Worm (Caenorhabditis elegans) whole organism, L4 larva: ENCODE data around the gene C01G12.13.

Experiments
- F26F4.8 ChIP-seq: fragments of 200-800 bp; sonication (Bioruptor generic); conservative IDR thresholded peaks from 2 replicates; pipeline ENCODE4 v1.3.6; 2022; ENCODE audit warnings: missing genetic modification characterization, missing compliant biosample characterization
- Y105C5A.15 ChIP-seq: fragments of 200-800 bp; sonication (Bioruptor generic); IDR thresholded peaks from 2 replicates; pipeline ENCODE4 v1.3.6; 2022; ENCODE audit warnings: missing genetic modification characterization, missing compliant biosample characterization
- Y5F2A.4 ChIP-seq: fragments of 200-800 bp; sonication (Bioruptor generic); optimal IDR thresholded peaks from 2 replicates; lab custom pipeline; 2018; ENCODE audit warnings: mild to moderate bottlenecking, missing genetic modification characterization, missing compliant biosample characterization
- Y75B8A.6 ChIP-seq: fragments of 200-800 bp; sonication (Bioruptor generic); IDR thresholded peaks from 2 replicates; pipeline ENCODE4 v1.3.6; 2022; ENCODE audit warnings: missing genetic modification reagents, missing genetic modification characterization, missing compliant biosample characterization
- aha-1 ChIP-seq: fragments of 150-350 bp; peaks from one replicate; lab custom pipeline; 2014; ENCODE audit warnings: missing biosample characterization, missing genetic modification characterization
- aly-2 ChIP-seq: sonication (generic microtip); optimal IDR thresholded peaks from 2 replicates; lab custom pipeline; 2018; ENCODE audit warnings: missing biosample characterization, missing genetic modification characterization
- ama-1 ChIP-seq: fragments of 150-350 bp; optimal IDR thresholded peaks from 2 replicates; lab custom pipeline; 2014; ENCODE audit warnings: inconsistent platforms, mixed read lengths
- attf-4 ChIP-seq: sonication (generic microtip); optimal IDR thresholded peaks from 3 replicates; lab custom pipeline; 2017; ENCODE audit warnings: missing biosample characterization, missing genetic modification characterization
- ceh-32 ChIP-seq: sonication (generic microtip); optimal IDR thresholded peaks from 2 replicates; lab custom pipeline; 2016; ENCODE audit warnings: mild to moderate bottlenecking, missing genetic modification characterization, missing compliant biosample characterization; ENCODE audit not compliant: poor library complexity
- ceh-62 ChIP-seq: sonication (generic microtip); optimal IDR thresholded peaks from 2 replicates; lab custom pipeline; 2017; ENCODE audit warnings: missing biosample characterization, missing genetic modification characterization
- ceh-82 ChIP-seq: sonication (generic microtip); optimal IDR thresholded peaks from 2 replicates; lab custom pipeline; 2017; ENCODE audit warnings: missing biosample characterization, missing genetic modification characterization
- ctbp-1 ChIP-seq: fragments of 200-800 bp; sonication (Bioruptor generic); IDR thresholded peaks from 2 replicates; pipeline ENCODE4 v1.3.6; 2022; ENCODE audit warnings: missing genetic modification reagents, missing genetic modification characterization, missing compliant biosample characterization
- daf-12 ChIP-seq: fragments of 150-350 bp; optimal IDR thresholded peaks from 2 replicates; lab custom pipeline; 2014; ENCODE audit warnings: missing biosample characterization, missing genetic modification reagents, missing genetic modification characterization
- dmd-6 ChIP-seq: fragments of 200-800 bp; sonication (Bioruptor generic); IDR thresholded peaks from 2 replicates; pipeline ENCODE4 v1.3.6; 2022; ENCODE audit warnings: missing genetic modification reagents, missing genetic modification characterization, missing compliant biosample characterization
- dmd-9 ChIP-seq: fragments of 200-800 bp; sonication (Bioruptor generic); IDR thresholded peaks from 2 replicates; pipeline ENCODE4 v1.3.6; 2022; ENCODE audit warnings: missing genetic modification reagents, missing genetic modification characterization, missing compliant biosample characterization
- egl-27 ChIP-seq: sonication (generic microtip); optimal IDR thresholded peaks from 3 replicates; lab custom pipeline; 2017; ENCODE audit warnings: missing biosample characterization, missing genetic modification reagents, missing genetic modification characterization
- fkh-10 ChIP-seq: fragments of 150-350 bp; optimal IDR thresholded peaks from 2 replicates; lab custom pipeline; 2014; ENCODE audit warnings: missing biosample characterization, missing genetic modification reagents, missing genetic modification characterization
- hmg-1.1 ChIP-seq: fragments of 200-800 bp; sonication (Bioruptor generic); IDR thresholded peaks from 2 replicates; pipeline ENCODE4 v1.3.6; 2022; ENCODE audit warnings: missing genetic modification reagents, missing genetic modification characterization, missing compliant biosample characterization
- lin-15B ChIP-seq: fragments of 150-350 bp; sonication (generic microtip); optimal IDR thresholded peaks from 3 replicates; lab custom pipeline; 2014; ENCODE audit warnings: missing biosample characterization, missing genetic modification characterization
- madf-9 ChIP-seq: fragments of 200-800 bp; sonication (Bioruptor generic); conservative IDR thresholded peaks from 2 replicates; pipeline ENCODE4 v1.3.6; 2022; ENCODE audit warnings: missing genetic modification reagents, missing genetic modification characterization, missing compliant biosample characterization
- mdt-29 ChIP-seq: fragments of 200-800 bp; sonication (Bioruptor generic); IDR thresholded peaks from 2 replicates; pipeline ENCODE4 v1.3.6; 2022; ENCODE audit warnings: missing genetic modification reagents, missing genetic modification characterization, missing compliant biosample characterization
- mep-1 ChIP-seq: fragments of 150-350 bp; sonication (generic microtip); optimal IDR thresholded peaks from 3 replicates; lab custom pipeline; 2014; ENCODE audit warnings: missing biosample characterization, missing genetic modification characterization
- nhr-10 ChIP-seq: fragments of 150-350 bp; optimal IDR thresholded peaks from 2 replicates; lab custom pipeline; 2014; ENCODE audit warnings: missing biosample characterization, missing genetic modification characterization
- nhr-102 ChIP-seq: sonication (generic microtip); optimal IDR thresholded peaks from 2 replicates; lab custom pipeline; 2016; ENCODE audit warnings: mild to moderate bottlenecking, missing genetic modification characterization, moderate library complexity, missing compliant biosample characterization
- nhr-25 ChIP-seq: sonication (generic microtip); optimal IDR thresholded peaks from 2 replicates; lab custom pipeline; 2017; ENCODE audit warnings: missing genetic modification characterization, mild to moderate bottlenecking, missing compliant biosample characterization, antibody characterized with exemption, moderate library complexity, borderline replicate concordance; ENCODE audit not compliant: insufficient read depth
- nhr-28 ChIP-seq: fragments of 150-350 bp; optimal IDR thresholded peaks from 2 replicates; lab custom pipeline; 2014; ENCODE audit warnings: missing biosample characterization, missing genetic modification characterization
- nhr-48 ChIP-seq: sonication (generic microtip); optimal IDR thresholded peaks from 2 replicates; lab custom pipeline; 2016; ENCODE audit warnings: mild to moderate bottlenecking, missing genetic modification characterization, missing compliant biosample characterization
- nhr-76 ChIP-seq: fragments of 150-350 bp; optimal IDR thresholded peaks from 2 replicates; lab custom pipeline; 2014; ENCODE audit warnings: missing biosample characterization, missing genetic modification characterization
- pha-4 ChIP-seq, 2 experiments: fragments of 150-350 bp in 1 of 2; fragments of 200-800 bp in 1 of 2; sonication (Bioruptor generic) in 1 of 2; IDR thresholded peaks in 1 of 2; optimal IDR thresholded peaks in 1 of 2; 2 replicates each; pipeline versions ENCODE4 v1.3.6 to Lab custom; 2014 to 2022; ENCODE audit warnings: missing genetic modification characterization in 2 of 2, missing genetic modification reagents in 2 of 2, missing biosample characterization in 1 of 2, missing compliant biosample characterization in 1 of 2
- pqm-1 ChIP-seq: sonication (generic microtip); optimal IDR thresholded peaks from 2 replicates; lab custom pipeline; 2017; ENCODE audit warnings: missing biosample characterization, missing genetic modification characterization
- saeg-2 ChIP-seq: fragments of 200-800 bp; sonication (Bioruptor generic); IDR thresholded peaks from 2 replicates; pipeline ENCODE4 v1.3.6; 2022; ENCODE audit warnings: missing genetic modification reagents, missing genetic modification characterization, missing compliant biosample characterization
- set-16 ChIP-seq: fragments of 200-800 bp; sonication (Bioruptor generic); IDR thresholded peaks from 2 replicates; pipeline ENCODE4 v1.3.6; 2022; ENCODE audit warnings: missing genetic modification reagents, missing genetic modification characterization, missing compliant biosample characterization
- snpc-4 ChIP-seq: fragments of 150-350 bp; optimal IDR thresholded peaks from 2 replicates; lab custom pipeline; 2014; ENCODE audit warnings: missing biosample characterization, missing genetic modification characterization
- unc-130 ChIP-seq: sonication (generic microtip); optimal IDR thresholded peaks from 2 replicates; lab custom pipeline; 2016; ENCODE audit warnings: missing genetic modification reagents, missing genetic modification characterization, missing compliant biosample characterization
- unc-62 ChIP-seq, 3 experiments: fragments of 150-350 bp in 1 of 3; sonication (generic microtip); optimal IDR thresholded peaks in 2 of 3; peaks in 1 of 3; 1 replicate in 1 of 3; 2 replicates in 2 of 3; lab custom pipeline; 2014 to 2017; ENCODE audit warnings: missing biosample characterization in 3 of 3, missing genetic modification characterization in 3 of 3, missing genetic modification reagents in 3 of 3, missing genotype in 1 of 3
- zfp-2 ChIP-seq: sonication (generic microtip); optimal IDR thresholded peaks from 2 replicates; lab custom pipeline; 2016; ENCODE audit warnings: mild to moderate bottlenecking, missing genetic modification characterization, missing compliant biosample characterization
- zip-2 ChIP-seq: fragments of 150-350 bp; optimal IDR thresholded peaks from 2 replicates; lab custom pipeline; 2014; ENCODE audit warnings: missing biosample characterization, missing genetic modification characterization
- ztf-11 ChIP-seq: fragments of 150-350 bp; optimal IDR thresholded peaks from 2 replicates; lab custom pipeline; 2014; ENCODE audit warnings: missing biosample characterization, missing genetic modification characterization

Gene C01G12.13

DNA sequence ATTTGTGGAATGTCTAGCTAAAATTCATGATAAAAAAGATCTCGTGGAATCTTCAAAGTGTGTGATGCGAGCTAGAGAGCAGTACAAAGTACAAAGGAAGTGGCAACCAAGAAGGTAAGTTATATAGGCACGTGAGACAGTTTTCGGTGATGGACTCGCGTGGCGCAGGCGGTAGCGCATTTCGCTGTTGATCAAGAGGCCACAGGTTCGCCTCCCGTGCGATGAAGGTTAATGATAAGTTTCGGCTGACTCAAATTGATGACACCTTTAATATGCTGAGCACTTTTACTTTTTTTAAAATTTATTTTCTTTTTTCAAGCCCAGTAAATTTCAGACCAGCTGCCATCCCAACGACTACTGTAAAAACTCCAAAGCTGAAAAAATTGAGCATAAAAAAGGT, 40.4 kb downstream of the C01G12.13 start (continued):
- TF ChIP-seq hmg-1.1 (peak; percentile 58; the same call in 1 of the 2 replicates), unc-130 (GFP tag; lab: Kevin White, UChicago) (peak; percentile 39), pqm-1 (tag; lab: Kevin White, UChicago) (no peak), F26F4.8 (GFP tag; lab: Robert Waterston, UW) (peak; percentile 82), Y75B8A.6 (GFP tag; lab: Robert Waterston, UW) (no peak), set-16 (GFP tag; lab: Robert Waterston, UW) (peak; percentile 20; the same call in 1 of the 2 replicates), ceh-32 (no peak), ceh-62 (tag; lab: Kevin White, UChicago) (no peak), daf-12 (tag; lab: Kevin White, UChicago) (no peak), aly-2 (tag; lab: Kevin White, UChicago) (no peak), ztf-11 (tag; lab: Kevin White, UChicago) (no peak), ama-1 (lab: Kevin White, UChicago) (no peak), ceh-82 (no peak), pha-4 (GFP tag; IDR thresholded peaks at IDR 0.05; lab: Robert Waterston, UW) (peak; percentile 82), pha-4 (tag; optimal IDR thresholded peaks at IDR 0.05; lab: Kevin White, UChicago) (no peak), nhr-25 (tag; lab: Kevin White, UChicago) (no peak), lin-15B (tag; lab: Kevin White, UChicago) (no peak), mep-1 (no peak), nhr-10 (tag; lab: Kevin White, UChicago) (no peak), fkh-10 (GFP tag; lab: Kevin White, UChicago) (no peak), egl-27 (tag; lab: Kevin White, UChicago) (no peak), zfp-2 (no peak), mdt-29 (GFP tag; lab: Robert Waterston, UW) (0 out of 2 replicates have a peak, but pooled peaks have one; percentile 54), dmd-6 (peak; percentile 55), nhr-76 (tag; lab: Kevin White, UChicago) (no peak), dmd-9 (GFP tag; lab: Robert Waterston, UW) (no peak), saeg-2 (GFP tag; lab: Robert Waterston, UW) (peak; percentile 86), ctbp-1 (GFP tag; lab: Robert Waterston, UW) (peak; percentile 73), madf-9 (peak; percentile 66; the same call in 1 of the 2 replicates), nhr-28 (tag; lab: Kevin White, UChicago) (no peak), Y5F2A.4 (GFP tag; lab: Kevin White, UChicago) (peak; percentile 60), zip-2 (no peak), Y105C5A.15 (GFP tag; lab: Robert Waterston, UW) (peak; percentile 81; the same call in 1 of the 2 replicates), snpc-4 (no peak), nhr-48 (peak; percentile 48), attf-4 (tag; lab: Kevin White, UChicago) (no peak)

DNA sequence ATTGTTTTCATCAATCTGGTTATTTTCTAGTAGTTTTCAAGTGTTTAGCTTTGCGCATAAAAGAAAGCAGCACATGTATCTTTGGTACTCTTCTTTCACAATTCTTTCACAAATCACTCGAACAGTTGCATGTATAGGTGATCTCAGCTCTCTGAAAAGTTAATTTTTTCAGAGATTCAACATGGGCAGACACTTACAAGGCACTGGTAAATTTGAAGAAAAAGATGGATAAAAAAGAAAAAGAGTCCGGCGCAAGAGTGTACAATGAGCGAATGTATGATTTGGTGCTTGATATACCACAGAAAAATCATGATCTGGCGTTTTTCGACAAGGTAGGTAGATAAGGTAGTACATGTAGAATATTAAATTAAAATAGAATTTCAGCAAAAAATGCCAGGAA, 41.6 kb downstream of the C01G12.13 start:
- TF ChIP-seq aha-1 (tag; lab: Kevin White, UChicago) (peak; percentile 97), nhr-102 (tag; lab: Kevin White, UChicago) (no peak)

DNA sequence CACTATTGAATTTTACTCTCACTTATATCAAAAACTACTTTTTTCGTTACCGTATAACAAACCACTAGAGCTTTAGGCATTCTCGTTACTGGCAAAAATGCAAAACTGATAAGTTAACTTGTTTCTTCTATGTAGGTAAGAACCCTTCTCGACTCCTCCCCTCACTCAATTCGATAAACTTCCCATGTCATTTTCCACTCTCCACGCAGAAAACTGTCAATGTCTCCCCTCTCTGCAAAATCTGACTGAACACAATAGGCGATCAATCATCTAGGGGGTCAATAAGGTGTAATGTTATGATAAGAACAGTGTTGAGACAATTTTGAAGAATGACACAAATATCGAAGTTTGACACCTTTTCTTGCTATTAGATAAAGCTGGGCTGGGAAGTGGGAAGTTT, 42.2 kb downstream of the C01G12.13 start:
- TF ChIP-seq attf-4 (tag; lab: Kevin White, UChicago) (no peak), nhr-28 (tag; lab: Kevin White, UChicago) (peak; percentile 20), unc-62 (GFP tag; optimal IDR thresholded peaks at IDR 0.05 in 1 of 2; lab: Kevin White, UChicago) (peak in 1 of 2 experiments; percentile 90), unc-62 (tag; optimal IDR thresholded peaks at IDR 0.05; lab: Kevin White, UChicago) (no peak)
